Worm (Caenorhabditis elegans) whole organism, mixed stage, embryonic: Measurements from ENCODE around the gene ZC204.6.

Source experiments
- bed-3 ChIP-seq: fragments of 200-800 bp; sonication (Bioruptor generic); optimal IDR thresholded peaks from 3 replicates; lab custom pipeline; 2018; ENCODE audit warnings: mild to moderate bottlenecking, missing genetic modification characterization, moderate library complexity, missing compliant biosample characterization
- blmp-1 ChIP-seq: fragments of 150-350 bp; optimal IDR thresholded peaks from 2 replicates; lab custom pipeline; 2014; ENCODE audit warnings: missing biosample characterization, missing genetic modification characterization
- cnd-1 ChIP-seq: fragments of 200-800 bp; sonication (Bioruptor generic); optimal IDR thresholded peaks from 2 replicates; lab custom pipeline; 2018; ENCODE audit warnings: mild to moderate bottlenecking, missing genetic modification characterization, missing compliant biosample characterization
- mls-2 ChIP-seq: sonication (generic microtip); optimal IDR thresholded peaks from 2 replicates; lab custom pipeline; 2016; ENCODE audit warnings: mild to moderate bottlenecking, missing genetic modification characterization, moderate library complexity, missing compliant biosample characterization
- nhr-237 ChIP-seq: fragments of 150-350 bp; optimal IDR thresholded peaks from 2 replicates; lab custom pipeline; 2014; ENCODE audit warnings: missing biosample characterization, missing genetic modification characterization
- unc-62 ChIP-seq: fragments of 150-350 bp; optimal IDR thresholded peaks from 2 replicates; lab custom pipeline; 2014; ENCODE audit warnings: missing biosample characterization, missing genetic modification reagents, missing genetic modification characterization

ce11 chrII:1603049-1603448 lies 41.6 kb downstream of the ZC204.6 start:
- TF ChIP-seq unc-62 (GFP tag; lab: Kevin White, UChicago) = no peak
- TF ChIP-seq bed-3 (GFP tag; lab: Kevin White, UChicago) = no peak
- TF ChIP-seq blmp-1 = no peak
- no peak for TF ChIP-seq cnd-1 (tag; lab: Kevin White, UChicago)
- no peak for TF ChIP-seq nhr-237 (tag; lab: Kevin White, UChicago)
- no peak for TF ChIP-seq mls-2 (tag; lab: Kevin White, UChicago)
